Worm (Caenorhabditis elegans): ENCODE measurements around the gene znf-207.

znf-207 gene

DNA sequence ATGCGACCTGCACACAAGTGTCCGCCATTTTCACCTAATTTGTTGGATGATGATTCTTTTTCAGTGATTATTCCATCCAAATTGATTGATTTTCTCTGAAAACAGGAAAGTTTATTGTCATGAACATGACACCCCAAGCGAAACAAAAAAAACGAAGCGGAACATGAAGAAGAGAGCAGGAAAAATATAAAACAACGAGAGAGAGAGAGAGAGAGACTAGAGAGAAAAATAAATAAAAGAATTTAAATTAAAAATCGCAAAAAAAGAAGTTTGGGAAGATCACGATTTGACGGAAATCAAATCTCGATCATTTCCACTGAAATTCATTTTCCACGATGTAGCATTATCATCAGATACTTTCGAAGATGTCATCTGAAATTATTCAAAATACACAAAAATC, 49.0 kb downstream of the znf-207 start, which contains the start of gene klp-12:
klp-12 (minus strand) TSS at position 101 of the 400 bp plus-strand sequence.
- TF ChIP-seq ceh-82 (tag; optimal IDR thresholded peaks at IDR 0.05) = no peak

DNA sequence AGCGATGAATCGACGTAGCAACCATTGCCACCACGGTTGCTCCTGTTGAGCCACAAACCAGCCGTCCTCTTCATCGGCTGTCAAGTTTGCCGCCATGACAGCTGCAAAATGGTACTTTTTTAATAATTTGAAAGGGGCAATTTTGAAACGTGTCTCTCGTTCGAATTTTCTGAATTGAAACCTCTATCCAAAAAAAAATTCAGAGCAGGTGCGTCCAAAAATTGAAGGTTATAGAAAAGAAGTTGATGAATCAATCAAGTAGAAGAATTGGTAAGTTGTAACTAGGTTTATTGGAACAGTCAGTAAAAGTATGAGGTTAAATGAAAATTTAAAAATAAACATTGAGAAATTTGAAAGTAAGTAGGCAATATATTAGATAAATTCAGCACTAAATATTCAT, 50.6 kb downstream of the znf-207 start, which contains the start of gene T01G1.4:
T01G1.4 (minus strand) TSS at position 101 of the 400 bp plus-strand sequence.
- TF ChIP-seq gmeb-1 (tag; optimal IDR thresholded peaks at IDR 0.05) (no peak), nhr-6 (tag; optimal IDR thresholded peaks at IDR 0.05) (no peak), ceh-82 (tag; optimal IDR thresholded peaks at IDR 0.05) (no peak), crh-2 (tag; optimal IDR thresholded peaks at IDR 0.05) (no peak), nhr-237 (tag; optimal IDR thresholded peaks at IDR 0.05) (no peak), lin-13 (GFP tag; optimal IDR thresholded peaks at IDR 0.05) (no peak), nhr-129 (tag; optimal IDR thresholded peaks at IDR 0.05) (no peak), sma-3 (GFP tag; optimal IDR thresholded peaks at IDR 0.05) (no peak), unc-62 (GFP tag; optimal IDR thresholded peaks at IDR 0.05) (no peak), dmd-4 (tag; optimal IDR thresholded peaks at IDR 0.05) (no peak), elt-1 (tag; optimal IDR thresholded peaks at IDR 0.05) (no peak), lin-11 (tag; optimal IDR thresholded peaks at IDR 0.05) (no peak), skn-1 (tag; optimal IDR thresholded peaks at IDR 0.05) (no peak), mbf-1 (tag; optimal IDR thresholded peaks at IDR 0.05) (no peak), ztf-11 (tag; optimal IDR thresholded peaks at IDR 0.05) (no peak), unc-55 (GFP tag; optimal IDR thresholded peaks at IDR 0.05) (no peak)
